Worm (Caenorhabditis elegans): ENCODE results near the gene tdo-2.

DNA sequence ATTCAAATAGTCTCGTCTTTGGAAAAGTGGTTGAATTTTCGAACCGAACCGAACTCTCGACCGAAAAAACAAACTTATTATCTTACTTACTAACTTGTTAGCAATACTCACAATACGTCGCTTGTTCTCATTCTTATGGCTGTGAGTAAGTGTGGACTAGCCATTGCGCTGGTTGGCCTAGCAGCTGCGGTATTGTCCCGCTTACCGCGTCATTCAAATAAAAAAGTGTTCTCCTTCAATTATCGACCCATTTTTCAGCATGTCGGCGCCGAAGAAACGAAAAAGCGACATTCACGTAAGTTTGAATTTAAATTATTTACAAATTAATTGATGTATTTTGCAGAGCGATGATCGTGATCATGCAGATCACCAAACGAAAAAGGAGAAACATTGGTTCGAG lies 39.3 kb upstream of the tdo-2 start:
- TF ChIP-seq ama-1 (optimal IDR thresholded peaks at IDR 0.05) (no peak), aly-2 (tag; optimal IDR thresholded peaks at IDR 0.05) (no peak), nhr-25 (tag; optimal IDR thresholded peaks at IDR 0.05) (no peak), nfya-1 (tag; optimal IDR thresholded peaks at IDR 0.05; ENCODE audit: insufficient read depth) (no peak), elt-3 (tag; optimal IDR thresholded peaks at IDR 0.05) (no peak), ztf-11 (tag; optimal IDR thresholded peaks at IDR 0.05) (no peak), lin-15B (tag; optimal IDR thresholded peaks at IDR 0.05) (no peak), nhr-76 (tag; optimal IDR thresholded peaks at IDR 0.05) (no peak), unc-62 (GFP tag; optimal IDR thresholded peaks at IDR 0.05) (no peak), pqm-1 (tag; optimal IDR thresholded peaks at IDR 0.05) (no peak), zag-1 (tag; optimal IDR thresholded peaks at IDR 0.05) (no peak), snpc-4 (tag; optimal IDR thresholded peaks at IDR 0.05) (no peak)

Data from whole organism, L3 larva.